Fruit fly (Drosophila melanogaster) ovary, adult (tissue): Measurements from ENCODE around the gene CG3857.

Experiments used
- CG17801 ChIP-seq: fragments of 200-800 bp; optimal IDR thresholded peaks from 2 replicates; lab custom pipeline; 2019; ENCODE audit warnings: missing biosample characterization, mild to moderate bottlenecking, missing genetic modification characterization, moderate library complexity; ENCODE audit not compliant: partially characterized antibody

Gene CG3857

dm6 chrX:1944245-1945114 lies 4.6 kb upstream of the CG3857 start:
- TF ChIP-seq CG17801 (GFP tag; lab: Kevin White, UChicago), result no peak

dm6 chrX:1943337-1944244 lies 3.8 kb upstream of the CG3857 start:
- no peak for TF ChIP-seq CG17801 (GFP tag; lab: Kevin White, UChicago)

- no peak for TF ChIP-seq CG17801 (GFP tag; lab: Kevin White, UChicago)
Measured at dm6 chrX:1941669-1942092, 1.8 kb upstream of the CG3857 start, which contains the start of gene Hr4. Hr4 (plus strand) TSS chrX:1941940.

dm6 chrX:1927473-1928306 lies 12.2 kb downstream of the CG3857 start, which contains the start of gene CG11596:
CG11596 (plus strand) TSS chrX:1927683.
- TF ChIP-seq CG17801 (GFP tag; lab: Kevin White, UChicago), result peak; percentile 6

- TF ChIP-seq CG17801 (GFP tag; lab: Kevin White, UChicago), result no peak
Measured at dm6 chrX:1922765-1923501, 16.9 kb downstream of the CG3857 start, which contains the start of the genes eIF2Bepsilon and Ocrl. eIF2Bepsilon (minus strand) TSS chrX:1922874. Ocrl (plus strand) TSS chrX:1922981.

dm6 chrX:1909533-1909932 lies 30.3 kb downstream of the CG3857 start:
- no peak for TF ChIP-seq CG17801 (GFP tag; lab: Kevin White, UChicago)

- peak; percentile 63 for TF ChIP-seq CG17801 (GFP tag; lab: Kevin White, UChicago)
Measured at dm6 chrX:1908757-1909156, 31.1 kb downstream of the CG3857 start, which contains the start of the genes Edem1 and Rbcn-3B. Edem1 (minus strand) TSS chrX:1908827. Rbcn-3B (plus strand) TSS chrX:1908920.

dm6 chrX:1907727-1908264 lies 32.0 kb downstream of the CG3857 start, which contains the start of gene mip130:
mip130 (plus strand) TSS chrX:1908239.
- peak; percentile 39 for TF ChIP-seq CG17801 (GFP tag; lab: Kevin White, UChicago)

dm6 chrX:1903968-1904367 lies 35.9 kb downstream of the CG3857 start:
- no peak for TF ChIP-seq CG17801 (GFP tag; lab: Kevin White, UChicago)

- no peak for TF ChIP-seq CG17801 (GFP tag; lab: Kevin White, UChicago)
Measured at dm6 chrX:1903077-1903476, 36.8 kb downstream of the CG3857 start, which contains the start of gene CG32801. CG32801 (minus strand) TSS chrX:1903177.

dm6 chrX:1901605-1902136 lies 38.2 kb downstream of the CG3857 start, which contains the start of gene Ldaf1:
Ldaf1 (minus strand) TSS chrX:1901911.
- no peak for TF ChIP-seq CG17801 (GFP tag; lab: Kevin White, UChicago)

dm6 chrX:1900123-1900818 lies 39.6 kb downstream of the CG3857 start, which contains the start of gene arm:
arm (minus strand) TSS chrX:1900646.
- no peak for TF ChIP-seq CG17801 (GFP tag; lab: Kevin White, UChicago)
